Fruit fly (Drosophila melanogaster) whole organism, prepupa: ENCODE data around the gene Alg2.

Experiments
- CG11762 ChIP-seq: fragments of 200-800 bp; sonication (Bioruptor generic); optimal IDR thresholded peaks from 3 replicates; lab custom pipeline; 2016; ENCODE audit warnings: missing biosample characterization, missing genetic modification characterization; ENCODE audit not compliant: insufficient read depth
- CG3919 ChIP-seq: fragments of 200-800 bp; sonication (Bioruptor generic); optimal IDR thresholded peaks from 3 replicates; lab custom pipeline; 2016; ENCODE audit warnings: missing biosample characterization, missing genetic modification characterization
- CG4318 ChIP-seq: fragments of 200-800 bp; sonication (Bioruptor generic); optimal IDR thresholded peaks from 3 replicates; lab custom pipeline; 2017; ENCODE audit warnings: missing biosample characterization, mild to moderate bottlenecking, missing genetic modification characterization
- Hr4 ChIP-seq: fragments of 200-800 bp; sonication (Bioruptor generic); optimal IDR thresholded peaks from 3 replicates; lab custom pipeline; 2016; ENCODE audit warnings: missing biosample characterization, missing genetic modification characterization
- Met ChIP-seq: fragments of 200-800 bp; sonication (Bioruptor generic); optimal IDR thresholded peaks from 3 replicates; lab custom pipeline; 2016; ENCODE audit warnings: missing biosample characterization, missing genetic modification characterization
- topi ChIP-seq: fragments of 200-800 bp; sonication (Bioruptor generic); optimal IDR thresholded peaks from 3 replicates; lab custom pipeline; 2016; ENCODE audit warnings: missing biosample characterization, missing genetic modification characterization

- no peak for TF ChIP-seq Hr4 (GFP tag; lab: Kevin White, UChicago)
- TF ChIP-seq CG3919 (GFP tag; lab: Kevin White, UChicago): no peak
- no peak for TF ChIP-seq topi (GFP tag; lab: Kevin White, UChicago)
- TF ChIP-seq CG4318 (GFP tag; lab: Kevin White, UChicago): no peak
- no peak for TF ChIP-seq Met
- no peak for TF ChIP-seq CG11762 (GFP tag; lab: Kevin White, UChicago)
Measured at dm6 chr3L:3097598-3097880, 46.1 kb upstream of the Alg2 start.
